Fruit fly (Drosophila melanogaster): ENCODE measurements around the gene Hs3st-B.

DNA sequence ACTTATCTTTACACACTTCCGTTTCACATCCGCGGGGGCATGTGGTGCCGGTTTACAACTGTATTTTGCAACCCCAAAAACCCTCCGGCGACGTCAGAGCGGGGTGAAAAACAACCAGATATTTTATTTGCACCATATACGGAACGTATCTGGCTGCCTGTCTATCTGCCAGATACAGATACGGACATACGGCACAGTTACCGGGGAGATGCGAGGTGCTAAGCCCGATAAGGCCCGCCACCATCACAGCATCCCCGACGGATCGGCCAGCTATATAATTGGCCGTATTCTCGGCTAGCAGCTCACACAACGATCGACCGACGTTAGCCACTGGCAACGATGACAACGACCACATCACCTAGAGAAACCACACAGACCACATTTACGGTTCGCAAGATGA is 35.5 kb upstream of the Hs3st-B start, which contains the start of gene Mur18B:
- TF ChIP-seq Nf-YC (tag; optimal IDR thresholded peaks at IDR 0.05) = no peak
- TF ChIP-seq zf30C (GFP tag; optimal IDR thresholded peaks at IDR 0.05) = no peak
- no peak for TF ChIP-seq usp (GFP tag; optimal IDR thresholded peaks at IDR 0.05)
- no peak for TF ChIP-seq CG6689 (GFP tag; IDR thresholded peaks at IDR 0.05)
